Worm (Caenorhabditis elegans) whole organism, late embryonic: Measurements from ENCODE around the gene unc-32.
A peak's percentile ranks its signal among the peaks of the same experiment; 100 is the strongest.

Source experiments
- F13H6.1 ChIP-seq: sonication (generic microtip); optimal IDR thresholded peaks from 2 replicates; lab custom pipeline; 2016; ENCODE audit warnings: missing genetic modification characterization, missing compliant biosample characterization
- ceh-14 ChIP-seq: sonication (generic microtip); optimal IDR thresholded peaks from 2 replicates; lab custom pipeline; 2016; ENCODE audit warnings: missing genotype, missing genetic modification characterization, missing compliant biosample characterization
- ceh-18 ChIP-seq: sonication (generic microtip); optimal IDR thresholded peaks from 2 replicates; lab custom pipeline; 2016; ENCODE audit warnings: missing genetic modification characterization, missing compliant biosample characterization
- ceh-19 ChIP-seq: fragments of 200-800 bp; sonication (Bioruptor generic); optimal IDR thresholded peaks from 2 replicates; lab custom pipeline; 2018; ENCODE audit warnings: mild to moderate bottlenecking, missing genetic modification characterization, missing compliant biosample characterization
- ceh-31 ChIP-seq: sonication (generic microtip); optimal IDR thresholded peaks from 2 replicates; lab custom pipeline; 2016; ENCODE audit warnings: missing genetic modification characterization, missing compliant biosample characterization
- ceh-34 ChIP-seq: sonication (generic microtip); optimal IDR thresholded peaks from 2 replicates; lab custom pipeline; 2016; ENCODE audit warnings: mild to moderate bottlenecking, missing genetic modification characterization, missing compliant biosample characterization
- ceh-45 ChIP-seq: fragments of 200-800 bp; sonication (Bioruptor generic); IDR thresholded peaks from 2 replicates; pipeline ENCODE4 v1.3.6; 2022; ENCODE audit warnings: missing genetic modification reagents, missing genetic modification characterization, missing compliant biosample characterization
- ceh-48 ChIP-seq: sonication (generic microtip); optimal IDR thresholded peaks from 2 replicates; lab custom pipeline; 2016; ENCODE audit warnings: missing genetic modification characterization, inconsistent platforms, missing compliant biosample characterization
- dve-1 ChIP-seq: sonication (generic microtip); optimal IDR thresholded peaks from 2 replicates; lab custom pipeline; 2017; ENCODE audit warnings: antibody characterized with exemption, mild to moderate bottlenecking, missing genetic modification characterization, missing compliant biosample characterization
- elt-2 ChIP-seq: sonication (generic microtip); optimal IDR thresholded peaks from 2 replicates; lab custom pipeline; 2016; ENCODE audit warnings: missing genetic modification reagents, missing genetic modification characterization, missing compliant biosample characterization
- ets-4 ChIP-seq: sonication (generic microtip); optimal IDR thresholded peaks from 2 replicates; lab custom pipeline; 2016; ENCODE audit warnings: missing genetic modification characterization, missing compliant biosample characterization
- fkh-10 ChIP-seq: fragments of 150-350 bp; optimal IDR thresholded peaks from 2 replicates; lab custom pipeline; 2014; ENCODE audit warnings: missing biosample characterization, missing genetic modification reagents, missing genetic modification characterization
- fkh-6 ChIP-seq: sonication (generic microtip); optimal IDR thresholded peaks from 2 replicates; lab custom pipeline; 2016; ENCODE audit warnings: missing genetic modification characterization, missing compliant biosample characterization
- hlh-30 ChIP-seq: sonication (generic microtip); optimal IDR thresholded peaks from 2 replicates; lab custom pipeline; 2017; ENCODE audit warnings: antibody characterized with exemption, missing genetic modification characterization, missing compliant biosample characterization; ENCODE audit not compliant: insufficient read depth
- hlh-6 ChIP-seq: sonication (generic microtip); optimal IDR thresholded peaks from 2 replicates; lab custom pipeline; 2016; ENCODE audit warnings: missing genotype, missing genetic modification characterization, missing compliant biosample characterization
- hlh-8 ChIP-seq: sonication (generic microtip); optimal IDR thresholded peaks from 2 replicates; lab custom pipeline; 2016; ENCODE audit warnings: missing genotype, missing genetic modification characterization, missing compliant biosample characterization
- lim-6 ChIP-seq: sonication (generic microtip); optimal IDR thresholded peaks from 2 replicates; lab custom pipeline; 2016; ENCODE audit warnings: missing genetic modification characterization, missing compliant biosample characterization
- mec-3 ChIP-seq: sonication (generic microtip); optimal IDR thresholded peaks from 2 replicates; lab custom pipeline; 2016; ENCODE audit warnings: borderline replicate concordance, missing genetic modification characterization, missing compliant biosample characterization
- nfya-1 ChIP-seq: sonication (generic microtip); optimal IDR thresholded peaks from 2 replicates; lab custom pipeline; 2017; ENCODE audit warnings: missing genetic modification characterization, mild to moderate bottlenecking, missing compliant biosample characterization, antibody characterized with exemption, moderate library complexity
- nhr-11 ChIP-seq: fragments of 150-350 bp; optimal IDR thresholded peaks from 2 replicates; lab custom pipeline; 2014; ENCODE audit warnings: missing biosample characterization, missing genetic modification characterization
- odd-2 ChIP-seq: sonication (generic microtip); optimal IDR thresholded peaks from 2 replicates; lab custom pipeline; 2017; ENCODE audit warnings: antibody characterized with exemption, mild to moderate bottlenecking, missing genetic modification characterization, missing compliant biosample characterization
- pag-3 ChIP-seq: sonication (generic microtip); optimal IDR thresholded peaks from 2 replicates; lab custom pipeline; 2016; ENCODE audit warnings: missing compliant biosample characterization, missing genetic modification characterization, borderline replicate concordance
- pha-2 ChIP-seq: sonication (generic microtip); optimal IDR thresholded peaks from 2 replicates; lab custom pipeline; 2017; ENCODE audit warnings: mild to moderate bottlenecking, missing genetic modification characterization, missing compliant biosample characterization
- pqm-1 ChIP-seq: sonication (generic microtip); optimal IDR thresholded peaks from 2 replicates; lab custom pipeline; 2016; ENCODE audit warnings: missing genetic modification characterization, missing compliant biosample characterization
- pros-1 ChIP-seq: fragments of 150-350 bp; optimal IDR thresholded peaks from 2 replicates; lab custom pipeline; 2014; ENCODE audit warnings: missing biosample characterization, missing genetic modification reagents, missing genetic modification characterization
- ref-2 ChIP-seq: sonication (generic microtip); optimal IDR thresholded peaks from 2 replicates; lab custom pipeline; 2016; ENCODE audit warnings: missing genetic modification characterization, missing compliant biosample characterization
- rnt-1 ChIP-seq: sonication (generic microtip); optimal IDR thresholded peaks from 2 replicates; lab custom pipeline; 2016; ENCODE audit warnings: missing genetic modification characterization, missing compliant biosample characterization
- sdc-2 ChIP-seq: sonication (generic microtip); optimal IDR thresholded peaks from 2 replicates; lab custom pipeline; 2016; ENCODE audit warnings: missing genotype, missing genetic modification characterization, missing compliant biosample characterization
- syd-9 ChIP-seq: sonication (generic microtip); optimal IDR thresholded peaks from 2 replicates; lab custom pipeline; 2016; ENCODE audit warnings: mild to moderate bottlenecking, missing genetic modification characterization, moderate library complexity, missing compliant biosample characterization
- tbx-2 ChIP-seq: sonication (generic microtip); optimal IDR thresholded peaks from 2 replicates; lab custom pipeline; 2016; ENCODE audit warnings: missing genetic modification characterization, missing compliant biosample characterization
- tbx-7 ChIP-seq: sonication (generic microtip); optimal IDR thresholded peaks from 2 replicates; lab custom pipeline; 2016; ENCODE audit warnings: missing genotype, missing genetic modification characterization, missing compliant biosample characterization
- unc-42 ChIP-seq: sonication (generic microtip); optimal IDR thresholded peaks from 2 replicates; lab custom pipeline; 2016; ENCODE audit warnings: missing genotype, missing genetic modification characterization, missing compliant biosample characterization
- unc-55 ChIP-seq: sonication (generic microtip); optimal IDR thresholded peaks from 2 replicates; lab custom pipeline; 2017; ENCODE audit warnings: missing biosample characterization, missing genetic modification reagents, missing genetic modification characterization
- unc-86 ChIP-seq: sonication (generic microtip); optimal IDR thresholded peaks from 2 replicates; lab custom pipeline; 2016; ENCODE audit warnings: missing genetic modification characterization, missing compliant biosample characterization
- zip-5 ChIP-seq: sonication (generic microtip); optimal IDR thresholded peaks from 2 replicates; lab custom pipeline; 2016; ENCODE audit warnings: missing genetic modification characterization, missing compliant biosample characterization

Gene unc-32

ce11 chrIII:8901078-8901477, 4.3 kb upstream of the unc-32 start:
- peak; percentile 11 for TF ChIP-seq tbx-2 (tag; lab: Kevin White, UChicago)
- TF ChIP-seq ceh-31 (tag; lab: Kevin White, UChicago), result peak; percentile 8
- TF ChIP-seq ref-2 (tag; lab: Kevin White, UChicago), result peak; percentile 45

- no peak for TF ChIP-seq ceh-19 (GFP tag; lab: Kevin White, UChicago)
These were observed 2.2 kb upstream of the unc-32 start for ce11 chrIII:8903263-8903662.

- no peak for TF ChIP-seq hlh-8 (tag; lab: Kevin White, UChicago)
- peak; percentile 61 for TF ChIP-seq unc-42 (tag; lab: Kevin White, UChicago)
- peak; percentile 70 for TF ChIP-seq ceh-34 (tag; lab: Kevin White, UChicago)
- peak; percentile 88 for TF ChIP-seq ceh-18 (tag; lab: Kevin White, UChicago)
- TF ChIP-seq rnt-1 (tag; lab: Kevin White, UChicago), result peak; percentile 63
- no peak for TF ChIP-seq lim-6 (tag; lab: Kevin White, UChicago)
- peak; percentile 29 for TF ChIP-seq pqm-1 (tag; lab: Kevin White, UChicago)
- peak; percentile 53 for TF ChIP-seq ref-2 (tag; lab: Kevin White, UChicago)
- peak; percentile 39 for TF ChIP-seq ets-4
- TF ChIP-seq ceh-45 (GFP tag; lab: Robert Waterston, UW), result no peak
- peak; percentile 24 for TF ChIP-seq ceh-14 (tag; lab: Kevin White, UChicago)
- TF ChIP-seq hlh-30 (tag; lab: Kevin White, UChicago), result peak; percentile 72
- peak; percentile 30 for TF ChIP-seq unc-86 (tag; lab: Kevin White, UChicago)
- TF ChIP-seq pros-1 (tag; lab: Kevin White, UChicago), result peak; percentile 69
- TF ChIP-seq odd-2 (tag; lab: Kevin White, UChicago), result no peak
- TF ChIP-seq ceh-31 (tag; lab: Kevin White, UChicago), result peak; percentile 80
- TF ChIP-seq dve-1 (tag; lab: Kevin White, UChicago), result peak; percentile 49
- peak; percentile 58 for TF ChIP-seq ceh-48 (tag; lab: Kevin White, UChicago)
- TF ChIP-seq unc-55 (GFP tag; lab: Kevin White, UChicago), result peak; percentile 70
- TF ChIP-seq nfya-1 (tag; lab: Kevin White, UChicago), result peak; percentile 98
- TF ChIP-seq tbx-2 (tag; lab: Kevin White, UChicago), result peak; percentile 69
- peak; percentile 39 for TF ChIP-seq sdc-2 (tag; lab: Kevin White, UChicago)
- no peak for TF ChIP-seq fkh-10 (GFP tag; lab: Kevin White, UChicago)
- TF ChIP-seq elt-2 (tag; lab: Kevin White, UChicago), result peak; percentile 27
- TF ChIP-seq, all 69 proteins: peak for 19
These were observed 1.4 kb upstream of the unc-32 start, which contains the start of gene lin-9 for ce11 chrIII:8904044-8904443. Gene lin-9, minus strand, starts transcription at chrIII:8904131.

ce11 chrIII:8910139-8910538, 4.7 kb downstream of the unc-32 start:
- TF ChIP-seq fkh-10 (GFP tag; lab: Kevin White, UChicago) (no peak), hlh-6 (tag; lab: Kevin White, UChicago) (no peak), ceh-19 (GFP tag; lab: Kevin White, UChicago) (no peak), zip-5 (tag; lab: Kevin White, UChicago) (no peak), pha-2 (no peak), tbx-2 (tag; lab: Kevin White, UChicago) (no peak), F13H6.1 (tag; lab: Kevin White, UChicago) (no peak), syd-9 (tag; lab: Kevin White, UChicago) (no peak), tbx-7 (tag; lab: Kevin White, UChicago) (no peak), mec-3 (no peak), nhr-11 (no peak)

- TF ChIP-seq fkh-6 (no peak), fkh-10 (GFP tag; lab: Kevin White, UChicago) (no peak), pag-3 (tag; lab: Kevin White, UChicago) (no peak)
These were observed 6.3 kb downstream of the unc-32 start, which contains the start of gene tpk-1 for ce11 chrIII:8911598-8912194. Gene tpk-1, plus strand, starts transcription at chrIII:8912144.
